Fruit fly (Drosophila melanogaster) whole organism, embryonic: Measurements from ENCODE around the gene TTLL15.

Experiments used
- C15 ChIP-seq: fragments of 200-800 bp; sonication (Bioruptor generic); IDR thresholded peaks from 3 replicates; pipeline ENCODE4 v1.3.6; 2022; ENCODE audit warnings: missing biosample characterization, missing genetic modification characterization
- CG1024 ChIP-seq: fragments of 200-800 bp; sonication (Bioruptor generic); IDR thresholded peaks from 2 replicates; pipeline ENCODE4 v1.3.6; 2022; ENCODE audit warnings: missing biosample characterization, missing genetic modification characterization
- CG10274 ChIP-seq: fragments of 200-800 bp; sonication (Bioruptor generic); optimal IDR thresholded peaks from 3 replicates; lab custom pipeline; 2017; ENCODE audit warnings: missing biosample characterization, mild to moderate bottlenecking, missing genetic modification characterization
- CG10654 ChIP-seq: fragments of 200-800 bp; sonication (Bioruptor generic); optimal IDR thresholded peaks from 2 replicates; lab custom pipeline; 2016; ENCODE audit warnings: missing biosample characterization, missing genetic modification characterization
- CG10959 ChIP-seq: fragments of 200-800 bp; sonication (Bioruptor generic); IDR thresholded peaks from 2 replicates; pipeline ENCODE4 v1.3.6; 2022; ENCODE audit warnings: missing biosample characterization, missing genetic modification characterization
- CG10979 ChIP-seq: fragments of 200-800 bp; sonication (Bioruptor generic); optimal IDR thresholded peaks from 2 replicates; lab custom pipeline; 2018; ENCODE audit warnings: missing biosample characterization, mild to moderate bottlenecking, missing genetic modification characterization, moderate library complexity
- CG11456 ChIP-seq: fragments of 200-800 bp; sonication (Bioruptor generic); IDR thresholded peaks from 3 replicates; pipeline ENCODE4 v1.3.6; 2022; ENCODE audit warnings: missing biosample characterization, missing genetic modification characterization
- CG11504 ChIP-seq: fragments of 200-800 bp; sonication (Bioruptor generic); optimal IDR thresholded peaks from 3 replicates; lab custom pipeline; 2019; ENCODE audit warnings: missing biosample characterization, mild to moderate bottlenecking, missing genetic modification characterization, moderate library complexity
- CG11695 ChIP-seq: fragments of 200-800 bp; sonication (Bioruptor generic); IDR thresholded peaks from 3 replicates; pipeline ENCODE4 v1.3.6; 2022; ENCODE audit warnings: missing biosample characterization, missing genetic modification characterization
- CG12769 ChIP-seq: fragments of 200-800 bp; sonication (Bioruptor generic); optimal IDR thresholded peaks from 2 replicates; lab custom pipeline; 2019; ENCODE audit warnings: missing biosample characterization, mild to moderate bottlenecking, missing genetic modification characterization, moderate library complexity
- CG13287 ChIP-seq: fragments of 200-800 bp; sonication (Bioruptor generic); IDR thresholded peaks from 2 replicates; pipeline ENCODE4 v1.3.6; 2022; ENCODE audit warnings: missing biosample characterization, missing genetic modification characterization; ENCODE audit not compliant: partially characterized antibody
- CG1603 ChIP-seq: fragments of 200-800 bp; sonication (Bioruptor generic); optimal IDR thresholded peaks from 2 replicates; lab custom pipeline; 2019; ENCODE audit warnings: missing biosample characterization, mild to moderate bottlenecking, missing genetic modification characterization, moderate library complexity
- CG17829 ChIP-seq: fragments of 200-800 bp; optimal IDR thresholded peaks from 2 replicates; lab custom pipeline; 2019; ENCODE audit warnings: missing biosample characterization, mild to moderate bottlenecking, missing genetic modification characterization, moderate library complexity
- CG32532 ChIP-seq: fragments of 200-800 bp; sonication (Bioruptor generic); IDR thresholded peaks from 2 replicates; pipeline ENCODE4 v1.3.6; 2022; ENCODE audit warnings: missing biosample characterization, missing genetic modification characterization
- CG33213 ChIP-seq: fragments of 200-800 bp; sonication (Bioruptor generic); optimal IDR thresholded peaks from 3 replicates; lab custom pipeline; 2016; ENCODE audit warnings: missing biosample characterization, missing genetic modification characterization
- CG34422 ChIP-seq: fragments of 200-800 bp; sonication (Bioruptor generic); IDR thresholded peaks from 3 replicates; pipeline ENCODE4 v1.3.6; 2022; ENCODE audit warnings: missing biosample characterization, missing genetic modification characterization
- CG3838 ChIP-seq: fragments of 200-800 bp; sonication (Bioruptor generic); optimal IDR thresholded peaks from 3 replicates; lab custom pipeline; 2016; ENCODE audit warnings: missing biosample characterization, missing genetic modification characterization
- CG3995 ChIP-seq: fragments of 200-800 bp; sonication (Bioruptor generic); optimal IDR thresholded peaks from 3 replicates; lab custom pipeline; 2016; ENCODE audit warnings: missing biosample characterization, missing genetic modification characterization
- CG6254 ChIP-seq: fragments of 200-800 bp; sonication (Bioruptor generic); optimal IDR thresholded peaks from 3 replicates; lab custom pipeline; 2017; ENCODE audit warnings: mild to moderate bottlenecking, missing biosample characterization, missing genetic modification reagents, missing genetic modification characterization
- CG8924 ChIP-seq: fragments of 200-800 bp; optimal IDR thresholded peaks from 3 replicates; lab custom pipeline; 2019; ENCODE audit warnings: missing biosample characterization, mild to moderate bottlenecking, missing genetic modification characterization, moderate library complexity
- CG9215 ChIP-seq: fragments of 200-800 bp; sonication (Bioruptor generic); IDR thresholded peaks from 2 replicates; pipeline ENCODE4 v1.3.6; 2022; ENCODE audit warnings: missing biosample characterization, missing genetic modification characterization
- CTCF ChIP-seq: fragments of 200-800 bp; sonication (Bioruptor generic); optimal IDR thresholded peaks from 2 replicates; lab custom pipeline; 2017; ENCODE audit warnings: missing biosample characterization, mild to moderate bottlenecking, missing genetic modification characterization, moderate library complexity
- Dp ChIP-seq: fragments of 200-800 bp; sonication (Bioruptor generic); optimal IDR thresholded peaks from 2 replicates; lab custom pipeline; 2018; ENCODE audit warnings: missing biosample characterization, mild to moderate bottlenecking, missing genetic modification characterization, moderate library complexity
- HLH54F ChIP-seq: fragments of 200-800 bp; sonication (Bioruptor generic); optimal IDR thresholded peaks from 3 replicates; lab custom pipeline; 2016; ENCODE audit warnings: missing biosample characterization, missing genetic modification characterization
- Hey ChIP-seq: fragments of 200-800 bp; sonication (Bioruptor generic); optimal IDR thresholded peaks from 3 replicates; lab custom pipeline; 2018; ENCODE audit warnings: missing biosample characterization, mild to moderate bottlenecking, missing genetic modification characterization
- Hmr ChIP-seq: fragments of 200-800 bp; sonication (Bioruptor generic); optimal IDR thresholded peaks from 3 replicates; lab custom pipeline; 2017; ENCODE audit warnings: mild to moderate bottlenecking, missing biosample characterization, missing genetic modification reagents, missing genetic modification characterization
- Hr51 ChIP-seq, 2 experiments: fragments of 200-800 bp; sonication (Bioruptor generic); optimal IDR thresholded peaks; 2 replicates in 1 of 2; 3 replicates in 1 of 2; lab custom pipeline; 2016 to 2018; ENCODE audit warnings: missing biosample characterization in 2 of 2, missing genetic modification characterization in 2 of 2, mild to moderate bottlenecking in 1 of 2, moderate library complexity in 1 of 2
- MTF-1 ChIP-seq: fragments of 200-800 bp; sonication (Bioruptor generic); optimal IDR thresholded peaks from 2 replicates; lab custom pipeline; 2018; ENCODE audit warnings: missing biosample characterization, mild to moderate bottlenecking, missing genetic modification characterization, borderline replicate concordance
- Max ChIP-seq: fragments of 200-800 bp; sonication (Bioruptor generic); optimal IDR thresholded peaks from 2 replicates; lab custom pipeline; 2016; ENCODE audit warnings: missing biosample characterization, mild to moderate bottlenecking, missing genetic modification characterization
- Oaz ChIP-seq: fragments of 200-800 bp; sonication (Bioruptor generic); IDR thresholded peaks from 2 replicates; pipeline ENCODE4 v1.3.6; 2022; ENCODE audit warnings: missing biosample characterization, missing genetic modification characterization
- Pdp1 ChIP-seq, 2 experiments: fragments of 200-800 bp; sonication (Bioruptor generic); optimal IDR thresholded peaks; 3 replicates each; lab custom pipeline; 2016; ENCODE audit warnings: missing biosample characterization in 2 of 2, missing genetic modification characterization in 2 of 2, mild to moderate bottlenecking in 1 of 2, moderate library complexity in 1 of 2
- ab ChIP-seq: fragments of 200-800 bp; sonication (Bioruptor generic); optimal IDR thresholded peaks from 2 replicates; lab custom pipeline; 2016; ENCODE audit warnings: missing biosample characterization, missing genetic modification characterization
- bcd ChIP-seq: fragments of 200-800 bp; sonication (Bioruptor generic); optimal IDR thresholded peaks from 2 replicates; lab custom pipeline; 2017; ENCODE audit warnings: missing biosample characterization, mild to moderate bottlenecking, missing genetic modification characterization
- br ChIP-seq: fragments of >200 bp; optimal IDR thresholded peaks from 2 replicates; lab custom pipeline; 2017
- chinmo ChIP-seq: fragments of 200-800 bp; sonication (Bioruptor generic); IDR thresholded peaks from 4 replicates; pipeline ENCODE4 v1.3.6; 2022; ENCODE audit warnings: missing biosample characterization, missing genetic modification characterization; ENCODE audit not compliant: partially characterized antibody
- croc ChIP-seq: fragments of 200-800 bp; sonication (Bioruptor generic); conservative IDR thresholded peaks from 3 replicates; pipeline ENCODE4 v1.3.6; 2022; ENCODE audit warnings: missing biosample characterization, missing genetic modification characterization
- eve ChIP-seq, 2 experiments: fragments of >200 bp; optimal IDR thresholded peaks; 2 replicates each; lab custom pipeline; 2017; ENCODE audit warnings: missing biosample characterization in 2 of 2, missing genetic modification characterization in 2 of 2
- fd96Cb ChIP-seq: fragments of 200-800 bp; sonication (Bioruptor generic); optimal IDR thresholded peaks from 2 replicates; lab custom pipeline; 2018; ENCODE audit warnings: missing biosample characterization, mild to moderate bottlenecking, missing genetic modification characterization, moderate library complexity
- gt ChIP-seq: fragments of 200-800 bp; sonication (Bioruptor generic); IDR thresholded peaks from 2 replicates; pipeline ENCODE4 v1.3.6; 2022; ENCODE audit warnings: missing biosample characterization, missing genetic modification characterization
- jumu ChIP-seq: fragments of 200-800 bp; sonication (Bioruptor generic); optimal IDR thresholded peaks from 3 replicates; lab custom pipeline; 2016; ENCODE audit warnings: missing biosample characterization, missing genetic modification characterization
- kah ChIP-seq: fragments of 200-800 bp; sonication (Bioruptor generic); optimal IDR thresholded peaks from 2 replicates; lab custom pipeline; 2018; ENCODE audit warnings: missing biosample characterization, mild to moderate bottlenecking, missing genetic modification characterization
- ken ChIP-seq: fragments of 200-800 bp; sonication (Bioruptor generic); IDR thresholded peaks from 3 replicates; pipeline ENCODE4 v1.3.6; 2022; ENCODE audit warnings: missing biosample characterization, missing genetic modification characterization
- lbe ChIP-seq: fragments of 200-800 bp; sonication (Bioruptor generic); optimal IDR thresholded peaks from 2 replicates; lab custom pipeline; 2016; ENCODE audit warnings: missing biosample characterization, mild to moderate bottlenecking, missing genetic modification characterization
- nmo ChIP-seq: fragments of 200-800 bp; sonication (Bioruptor generic); optimal IDR thresholded peaks from 2 replicates; lab custom pipeline; 2018; ENCODE audit warnings: missing biosample characterization, mild to moderate bottlenecking, missing genetic modification characterization, moderate library complexity
- phol ChIP-seq: fragments of 200-800 bp; sonication (Bioruptor generic); optimal IDR thresholded peaks from 3 replicates; lab custom pipeline; 2018; ENCODE audit warnings: missing biosample characterization, mild to moderate bottlenecking, missing genetic modification characterization, moderate library complexity
- sd ChIP-seq: fragments of 200-800 bp; sonication (Bioruptor generic); optimal IDR thresholded peaks from 3 replicates; lab custom pipeline; 2018; ENCODE audit warnings: missing biosample characterization, mild to moderate bottlenecking, missing genetic modification characterization, moderate library complexity
- slou ChIP-seq: fragments of 200-800 bp; sonication (Bioruptor generic); optimal IDR thresholded peaks from 3 replicates; lab custom pipeline; 2016; ENCODE audit warnings: missing biosample characterization, missing genetic modification characterization
- sna ChIP-seq: fragments of 200-800 bp; sonication (Bioruptor generic); IDR thresholded peaks from 2 replicates; pipeline ENCODE4 v1.3.6; 2022; ENCODE audit warnings: missing biosample characterization, missing genetic modification characterization; ENCODE audit not compliant: partially characterized antibody
- vvl ChIP-seq: fragments of 200-800 bp; sonication (Bioruptor generic); IDR thresholded peaks from 2 replicates; pipeline ENCODE4 v1.3.6; 2022; ENCODE audit warnings: missing biosample characterization, missing genetic modification characterization
- zfh1 ChIP-seq: fragments of 200-800 bp; sonication (Bioruptor generic); IDR thresholded peaks from 3 replicates; pipeline ENCODE4 v1.3.6; 2022; ENCODE audit warnings: missing biosample characterization, missing genetic modification characterization

TTLL15 gene

dm6 chr3R:10862773-10863445 lies 47.8 kb downstream of the TTLL15 start, which contains the start of gene CG6574 (continued):
- no peak for TF ChIP-seq croc (GFP tag; lab: Robert Waterston, UW)
- TF ChIP-seq CG10959 (GFP tag; lab: Robert Waterston, UW): no peak
- TF ChIP-seq CG11504 (tag; lab: Kevin White, UChicago): no peak
- peak; percentile 97 for TF ChIP-seq CG10274 (GFP tag; lab: Kevin White, UChicago)
- no peak for TF ChIP-seq Dp (GFP tag; lab: Kevin White, UChicago)
- TF ChIP-seq CG32532 (GFP tag; lab: Robert Waterston, UW): no peak; the same call in 1 of the 2 replicates
- TF ChIP-seq lbe (GFP tag; lab: Kevin White, UChicago): no peak
- TF ChIP-seq CG12769 (tag; lab: Kevin White, UChicago): peak; percentile 40
- no peak for TF ChIP-seq CG9215 (GFP tag; lab: Robert Waterston, UW)
- TF ChIP-seq CG10979 (tag; lab: Kevin White, UChicago): peak; percentile 29
- no peak for TF ChIP-seq sd (tag; lab: Kevin White, UChicago)
- 0 out of 3 replicates have a peak, but pooled peaks have one; percentile 18 for TF ChIP-seq zfh1 (GFP tag; lab: Robert Waterston, UW)
- TF ChIP-seq CG11695 (GFP tag; lab: Robert Waterston, UW): 0 out of 3 replicates have a peak, but pooled peaks have one; percentile 32
- no peak for TF ChIP-seq nmo
- TF ChIP-seq bcd (GFP tag; lab: Kevin White, UChicago): no peak
- no peak for TF ChIP-seq jumu (GFP tag; lab: Kevin White, UChicago)
- TF ChIP-seq CG3995 (GFP tag; lab: Kevin White, UChicago): peak; percentile 10
- peak; percentile 45 for TF ChIP-seq kah (GFP tag; lab: Kevin White, UChicago)
- peak; percentile 5 for TF ChIP-seq CG8924 (tag; lab: Kevin White, UChicago)
- TF ChIP-seq chinmo (GFP tag; lab: Robert Waterston, UW): peak; percentile 79; the same call in 3 of the 4 replicates
- TF ChIP-seq slou (GFP tag; lab: Kevin White, UChicago): no peak
- no peak for TF ChIP-seq eve (GFP tag; optimal IDR thresholded peaks at IDR 0.05; lab: Kevin White, UChicago)
- TF ChIP-seq HLH54F: peak; percentile 6
- TF ChIP-seq vvl (GFP tag; lab: Robert Waterston, UW): peak; percentile 59; the same call in 1 of the 2 replicates
- peak; percentile 36 for TF ChIP-seq CG6254 (GFP tag; lab: Kevin White, UChicago)
- no peak for TF ChIP-seq CG11456
- TF ChIP-seq sna (GFP tag; lab: Robert Waterston, UW): no peak
- peak; percentile 17 for TF ChIP-seq CG3838 (GFP tag; lab: Kevin White, UChicago)
- TF ChIP-seq Pdp1 (GFP tag; optimal IDR thresholded peaks at IDR 0.05; lab: Kevin White, UChicago): peak in 1 of 2 experiments; percentile 96
- TF ChIP-seq CG1603: peak; percentile 19
- no peak for TF ChIP-seq Max
- TF ChIP-seq gt (GFP tag; lab: Robert Waterston, UW): no peak
- TF ChIP-seq ab: no peak
- TF ChIP-seq br (lab: Kevin White, UChicago): no peak
- peak; percentile 43 for TF ChIP-seq Hmr (GFP tag; lab: Kevin White, UChicago)
- peak; percentile 33 for TF ChIP-seq phol
- TF ChIP-seq ken (GFP tag; lab: Robert Waterston, UW): no peak
- TF ChIP-seq CG1024 (GFP tag; lab: Robert Waterston, UW): no peak
- no peak for TF ChIP-seq fd96Cb (tag; lab: Kevin White, UChicago)
- TF ChIP-seq CG33213 (GFP tag; lab: Kevin White, UChicago): no peak
- TF ChIP-seq CTCF (GFP tag; lab: Kevin White, UChicago): no peak
- TF ChIP-seq MTF-1 (GFP tag; lab: Kevin White, UChicago): no peak
- no peak for TF ChIP-seq C15 (GFP tag; lab: Robert Waterston, UW)
- TF ChIP-seq Hr51 (GFP tag; optimal IDR thresholded peaks at IDR 0.05; lab: Kevin White, UChicago): no peak
- no peak for TF ChIP-seq Hey (tag; lab: Kevin White, UChicago)
- TF ChIP-seq Oaz (GFP tag; lab: Robert Waterston, UW): no peak
- peak; percentile 3 for TF ChIP-seq CG17829
- no peak for TF ChIP-seq CG10654 (GFP tag; lab: Kevin White, UChicago)
- peak; percentile 20; the same call in 1 of the 3 replicates for TF ChIP-seq CG34422
- TF ChIP-seq CG13287: no peak; the same call in 1 of the 2 replicates
